Worm (Caenorhabditis elegans) whole organism, L2 larva: ENCODE measurements around the gene btb-14.

Source experiments
- ama-1 ChIP-seq: fragments of 150-350 bp; optimal IDR thresholded peaks from 2 replicates; lab custom pipeline; 2018; ENCODE audit warnings: inconsistent platforms
- ceh-82 ChIP-seq: fragments of 150-350 bp; optimal IDR thresholded peaks from 2 replicates; lab custom pipeline; 2014; ENCODE audit warnings: missing biosample characterization, missing genetic modification characterization
- nhr-237 ChIP-seq: fragments of 150-350 bp; optimal IDR thresholded peaks from 2 replicates; lab custom pipeline; 2014; ENCODE audit warnings: missing biosample characterization, missing genetic modification characterization
- nhr-77 ChIP-seq: fragments of 150-350 bp; optimal IDR thresholded peaks from 2 replicates; lab custom pipeline; 2014; ENCODE audit warnings: missing biosample characterization, missing genetic modification characterization
- snpc-4 ChIP-seq: fragments of 150-350 bp; optimal IDR thresholded peaks from 2 replicates; lab custom pipeline; 2014; ENCODE audit warnings: missing biosample characterization, missing genetic modification characterization
- unc-62 ChIP-seq: fragments of 150-350 bp; optimal IDR thresholded peaks from 2 replicates; lab custom pipeline; 2014; ENCODE audit warnings: missing biosample characterization, missing genetic modification reagents, missing genetic modification characterization
- zag-1 ChIP-seq: fragments of 150-350 bp; optimal IDR thresholded peaks from 2 replicates; lab custom pipeline; 2014; ENCODE audit warnings: missing biosample characterization, missing genetic modification characterization

ce11 chrII:12339152-12339551, 44.1 kb upstream of the btb-14 start:
- no peak for TF ChIP-seq nhr-237
- TF ChIP-seq ceh-82 (tag; lab: Kevin White, UChicago), result no peak
- TF ChIP-seq ama-1 (lab: Kevin White, UChicago), result no peak
- TF ChIP-seq unc-62 (GFP tag; lab: Kevin White, UChicago), result no peak
- TF ChIP-seq nhr-77 (tag; lab: Kevin White, UChicago), result no peak
- no peak for TF ChIP-seq zag-1 (tag; lab: Kevin White, UChicago)
- peak; percentile 56 for TF ChIP-seq snpc-4
